Worm (Caenorhabditis elegans) whole organism, young adult: Measurements from ENCODE around the gene prx-6.

Experiments
- B0019.2 ChIP-seq: fragments of 200-800 bp; sonication (Bioruptor generic); conservative IDR thresholded peaks from 2 replicates; pipeline ENCODE4 v1.3.6; 2022; ENCODE audit warnings: missing genetic modification reagents, missing genetic modification characterization, missing compliant biosample characterization
- B0035.1 ChIP-seq: sonication (generic microtip); optimal IDR thresholded peaks from 2 replicates; lab custom pipeline; 2016; ENCODE audit warnings: missing genetic modification characterization, mild to moderate bottlenecking, missing compliant biosample characterization, missing genotype, missing genetic modification reagents
- B0261.1 ChIP-seq: sonication (generic microtip); optimal IDR thresholded peaks from 2 replicates; lab custom pipeline; 2016; ENCODE audit warnings: mild to moderate bottlenecking, missing genetic modification characterization, moderate library complexity, missing compliant biosample characterization
- C17E4.6 ChIP-seq: fragments of 200-800 bp; sonication (Bioruptor generic); IDR thresholded peaks from 2 replicates; pipeline ENCODE4 v1.3.6; 2022; ENCODE audit warnings: missing genetic modification reagents, missing genetic modification characterization, missing compliant biosample characterization
- F23B12.7 ChIP-seq: sonication (generic microtip); optimal IDR thresholded peaks from 2 replicates; lab custom pipeline; 2017; ENCODE audit warnings: missing genetic modification characterization, mild to moderate bottlenecking, missing compliant biosample characterization, antibody characterized with exemption, moderate library complexity; ENCODE audit not compliant: insufficient read depth
- F49E8.2 ChIP-seq: sonication (generic microtip); optimal IDR thresholded peaks from 3 replicates; lab custom pipeline; 2017; ENCODE audit warnings: missing genetic modification characterization, mild to moderate bottlenecking, missing compliant biosample characterization, antibody characterized with exemption, moderate library complexity; ENCODE audit not compliant: insufficient read depth
- T26A5.8 ChIP-seq: sonication (generic microtip); optimal IDR thresholded peaks from 2 replicates; lab custom pipeline; 2016; ENCODE audit warnings: missing genetic modification characterization, missing compliant biosample characterization
- Y53F4B.3 ChIP-seq: fragments of 200-800 bp; sonication (Bioruptor generic); IDR thresholded peaks from 2 replicates; pipeline ENCODE4 v1.3.6; 2022; ENCODE audit warnings: missing genetic modification reagents, missing genetic modification characterization, missing compliant biosample characterization
- Y56A3A.18 ChIP-seq: fragments of 200-800 bp; sonication (Bioruptor generic); IDR thresholded peaks from 2 replicates; pipeline ENCODE4 v1.3.6; 2022; ENCODE audit warnings: missing genetic modification reagents, missing genetic modification characterization, missing compliant biosample characterization
- akir-1 ChIP-seq: fragments of 200-800 bp; sonication (Bioruptor generic); optimal IDR thresholded peaks from 2 replicates; lab custom pipeline; 2018; ENCODE audit warnings: mild to moderate bottlenecking, missing genetic modification characterization, moderate library complexity, missing compliant biosample characterization
- aptf-2 ChIP-seq: fragments of 200-800 bp; sonication (Bioruptor generic); conservative IDR thresholded peaks from 2 replicates; pipeline ENCODE4 v1.3.6; 2022; ENCODE audit warnings: missing genetic modification reagents, missing genetic modification characterization, missing compliant biosample characterization
- athp-1 ChIP-seq: sonication (generic microtip); optimal IDR thresholded peaks from 2 replicates; lab custom pipeline; 2017; ENCODE audit warnings: mild to moderate bottlenecking, missing genetic modification characterization, missing compliant biosample characterization
- attf-6 ChIP-seq: fragments of 200-800 bp; sonication (Bioruptor generic); IDR thresholded peaks from 2 replicates; pipeline ENCODE4 v1.3.6; 2022; ENCODE audit warnings: missing genetic modification reagents, missing genetic modification characterization, missing compliant biosample characterization
- cebp-2 ChIP-seq: fragments of 200-800 bp; sonication (Bioruptor generic); IDR thresholded peaks from 2 replicates; pipeline ENCODE4 v1.3.6; 2022; ENCODE audit warnings: missing genetic modification characterization, missing compliant biosample characterization
- ceh-27 ChIP-seq: fragments of 200-800 bp; sonication (Bioruptor generic); optimal IDR thresholded peaks from 2 replicates; lab custom pipeline; 2018; ENCODE audit warnings: mild to moderate bottlenecking, missing genetic modification characterization, moderate library complexity, missing compliant biosample characterization
- die-1 ChIP-seq: sonication (generic microtip); optimal IDR thresholded peaks from 2 replicates; lab custom pipeline; 2016; ENCODE audit warnings: missing genotype, mild to moderate bottlenecking, missing genetic modification characterization, missing compliant biosample characterization
- dpff-1 ChIP-seq: sonication (generic microtip); optimal IDR thresholded peaks from 2 replicates; lab custom pipeline; 2017; ENCODE audit warnings: mild to moderate bottlenecking, missing genetic modification characterization, missing compliant biosample characterization
- egl-18 ChIP-seq: fragments of 200-800 bp; sonication (Bioruptor generic); IDR thresholded peaks from 2 replicates; pipeline ENCODE4 v1.3.6; 2022; ENCODE audit warnings: missing genetic modification reagents, missing genetic modification characterization, missing compliant biosample characterization
- egl-44 ChIP-seq: fragments of 200-800 bp; sonication (Bioruptor generic); IDR thresholded peaks from 2 replicates; pipeline ENCODE4 v1.3.6; 2022; ENCODE audit warnings: missing genetic modification reagents, missing genetic modification characterization, missing compliant biosample characterization
- egrh-3 ChIP-seq: fragments of 200-800 bp; sonication (Bioruptor generic); IDR thresholded peaks from 2 replicates; pipeline ENCODE4 v1.3.6; 2022; ENCODE audit warnings: missing genetic modification reagents, missing genetic modification characterization, missing compliant biosample characterization
- ekl-4 ChIP-seq: fragments of 200-800 bp; sonication (Bioruptor generic); IDR thresholded peaks from 2 replicates; pipeline ENCODE4 v1.3.6; 2022; ENCODE audit warnings: missing genetic modification reagents, missing genetic modification characterization, missing compliant biosample characterization
- him-1 ChIP-seq: sonication (generic microtip); optimal IDR thresholded peaks from 2 replicates; lab custom pipeline; 2016; ENCODE audit warnings: missing genotype, missing genetic modification reagents, missing genetic modification characterization, missing compliant biosample characterization
- hlh-12 ChIP-seq: sonication (generic microtip); optimal IDR thresholded peaks from 2 replicates; lab custom pipeline; 2016; ENCODE audit warnings: missing genetic modification characterization, missing compliant biosample characterization
- hmg-20 ChIP-seq: fragments of 200-800 bp; sonication (Bioruptor generic); IDR thresholded peaks from 2 replicates; pipeline ENCODE4 v1.3.6; 2022; ENCODE audit warnings: missing genetic modification reagents, missing genetic modification characterization, missing compliant biosample characterization
- lin-26 ChIP-seq: fragments of 200-800 bp; sonication (Bioruptor generic); IDR thresholded peaks from 2 replicates; pipeline ENCODE4 v1.3.6; 2022; ENCODE audit warnings: missing genetic modification reagents, missing genetic modification characterization, missing compliant biosample characterization
- lin-40 ChIP-seq: sonication (generic microtip); optimal IDR thresholded peaks from 2 replicates; lab custom pipeline; 2016; ENCODE audit warnings: missing genetic modification characterization, mild to moderate bottlenecking, missing compliant biosample characterization, missing genotype, missing genetic modification reagents
- lsy-27 ChIP-seq: sonication (generic microtip); optimal IDR thresholded peaks from 2 replicates; lab custom pipeline; 2017; ENCODE audit warnings: missing genetic modification characterization, mild to moderate bottlenecking, missing compliant biosample characterization, antibody characterized with exemption, missing genotype, borderline replicate concordance; ENCODE audit not compliant: insufficient read depth
- mel-28 ChIP-seq: sonication (generic microtip); optimal IDR thresholded peaks from 2 replicates; lab custom pipeline; 2016; ENCODE audit warnings: borderline replicate concordance, mild to moderate bottlenecking, missing genetic modification characterization, missing compliant biosample characterization
- mes-4 ChIP-seq: sonication (generic microtip); optimal IDR thresholded peaks from 2 replicates; lab custom pipeline; 2016; ENCODE audit warnings: missing genotype, missing genetic modification characterization, missing compliant biosample characterization
- mxl-1 ChIP-seq: sonication (generic microtip); optimal IDR thresholded peaks from 2 replicates; lab custom pipeline; 2016; ENCODE audit warnings: missing genetic modification characterization, missing compliant biosample characterization
- nhr-120 ChIP-seq: fragments of 200-800 bp; sonication (Bioruptor generic); IDR thresholded peaks from 2 replicates; pipeline ENCODE4 v1.3.6; 2022; ENCODE audit warnings: missing genetic modification characterization, missing compliant biosample characterization
- nhr-179 ChIP-seq: sonication (generic microtip); optimal IDR thresholded peaks from 2 replicates; lab custom pipeline; 2016; ENCODE audit warnings: mild to moderate bottlenecking, missing genetic modification characterization, missing compliant biosample characterization
- nhr-27 ChIP-seq: fragments of 200-800 bp; sonication (Bioruptor generic); optimal IDR thresholded peaks from 2 replicates; lab custom pipeline; 2018; ENCODE audit warnings: mild to moderate bottlenecking, missing genetic modification characterization, moderate library complexity, missing compliant biosample characterization
- nhr-80 ChIP-seq: sonication (generic microtip); optimal IDR thresholded peaks from 2 replicates; lab custom pipeline; 2016; ENCODE audit warnings: missing genetic modification characterization, missing compliant biosample characterization
- rcor-1 ChIP-seq: fragments of 200-800 bp; sonication (Bioruptor generic); IDR thresholded peaks from 2 replicates; pipeline ENCODE4 v1.3.6; 2022; ENCODE audit warnings: missing genetic modification reagents, missing genetic modification characterization, missing compliant biosample characterization
- repo-1 ChIP-seq: sonication (generic microtip); optimal IDR thresholded peaks from 2 replicates; lab custom pipeline; 2017; ENCODE audit warnings: mild to moderate bottlenecking, missing genetic modification characterization, missing compliant biosample characterization
- rpc-1 ChIP-seq, 2 experiments: fragments of 150-350 bp in 1 of 2; sonication (generic microtip) in 1 of 2; optimal IDR thresholded peaks; 2 replicates each; lab custom pipeline; 2014 to 2018; ENCODE audit warnings: missing biosample characterization in 1 of 2, missing genetic modification characterization in 1 of 2, missing genetic modification reagents in 1 of 2, missing genotype in 1 of 2
- sdz-38 ChIP-seq: sonication (generic microtip); optimal IDR thresholded peaks from 2 replicates; lab custom pipeline; 2016; ENCODE audit warnings: missing genotype, missing genetic modification characterization, missing compliant biosample characterization
- snpc-4 ChIP-seq, 5 experiments: fragments of 150-350 bp in 1 of 5; sonication (generic microtip) in 4 of 5; optimal IDR thresholded peaks; 2 replicates each; lab custom pipeline; 2014 to 2018; ENCODE audit warnings: missing genetic modification characterization in 5 of 5, missing biosample characterization in 3 of 5, antibody characterized with exemption in 2 of 5, mild to moderate bottlenecking in 2 of 5, missing compliant biosample characterization in 2 of 5, missing genotype in 2 of 5, moderate library complexity in 2 of 5, missing genetic modification reagents in 1 of 5
- sptf-2 ChIP-seq: fragments of 200-800 bp; sonication (Bioruptor generic); optimal IDR thresholded peaks from 2 replicates; lab custom pipeline; 2018; ENCODE audit warnings: mild to moderate bottlenecking, missing genetic modification characterization, missing compliant biosample characterization
- tbx-9 ChIP-seq: sonication (generic microtip); optimal IDR thresholded peaks from 2 replicates; lab custom pipeline; 2016; ENCODE audit warnings: borderline replicate concordance, missing genetic modification characterization, inconsistent platforms, missing compliant biosample characterization
- unc-62 ChIP-seq: fragments of 150-350 bp; optimal IDR thresholded peaks from 2 replicates; lab custom pipeline; 2014; ENCODE audit warnings: missing biosample characterization, missing genetic modification reagents, missing genetic modification characterization
- zfh-2 ChIP-seq: fragments of 200-800 bp; sonication (Bioruptor generic); conservative IDR thresholded peaks from 2 replicates; pipeline ENCODE4 v1.3.6; 2022; ENCODE audit warnings: missing genetic modification reagents, missing genetic modification characterization, missing compliant biosample characterization
- ztf-18 ChIP-seq: sonication (generic microtip); optimal IDR thresholded peaks from 2 replicates; lab custom pipeline; 2016; ENCODE audit warnings: missing genotype, mild to moderate bottlenecking, missing genetic modification characterization, missing compliant biosample characterization
- ztf-25 ChIP-seq: fragments of 200-800 bp; sonication (Bioruptor generic); IDR thresholded peaks from 2 replicates; pipeline ENCODE4 v1.3.6; 2022; ENCODE audit warnings: missing genetic modification reagents, missing genetic modification characterization, missing compliant biosample characterization
- ztf-28 ChIP-seq: fragments of 200-800 bp; sonication (Bioruptor generic); IDR thresholded peaks from 2 replicates; pipeline ENCODE4 v1.3.6; 2022; ENCODE audit warnings: missing genetic modification reagents, missing genetic modification characterization, missing compliant biosample characterization

The prx-6 gene

ce11 chrV:4731154-4731961, 11.5 kb upstream of the prx-6 start, which contains the start of gene F39G3.3:
TSS of gene F39G3.3 (plus strand) at chrV:4731911.
- TF ChIP-seq ekl-4 (GFP tag; lab: Robert Waterston, UW) (peak; percentile 52; the same call in 1 of the 2 replicates), Y53F4B.3 (no peak), lin-40 (peak; percentile 35), rcor-1 (GFP tag; lab: Robert Waterston, UW) (no peak), nhr-120 (GFP tag; lab: Robert Waterston, UW) (no peak), sdz-38 (no peak), attf-6 (GFP tag; lab: Robert Waterston, UW) (0 out of 2 replicates have a peak, but pooled peaks have one; percentile 8), B0261.1 (tag; lab: Kevin White, UChicago) (no peak), egrh-3 (GFP tag; lab: Robert Waterston, UW) (no peak), him-1 (tag; lab: Kevin White, UChicago) (peak; percentile 71), lsy-27 (tag; lab: Kevin White, UChicago) (no peak), ztf-28 (no peak), rpc-1 (optimal IDR thresholded peaks at IDR 0.05; lab: Kevin White, UChicago) (peak; percentile 45), rpc-1 (tag; optimal IDR thresholded peaks at IDR 0.05; lab: Kevin White, UChicago) (no peak), akir-1 (GFP tag; lab: Kevin White, UChicago) (no peak), snpc-4 (GFP tag; optimal IDR thresholded peaks at IDR 0.05; lab: Kevin White, UChicago) (peak; percentile 21), snpc-4 (tag; optimal IDR thresholded peaks at IDR 0.05; lab: Kevin White, UChicago) (peak in 3 of 4 experiments; percentile 43 to 64 (median 59)), mxl-1 (peak; percentile 41), aptf-2 (GFP tag; lab: Robert Waterston, UW) (no peak), nhr-80 (peak; percentile 32), hmg-20 (GFP tag; lab: Robert Waterston, UW) (no peak), repo-1 (tag; lab: Kevin White, UChicago) (no peak), cebp-2 (GFP tag; lab: Robert Waterston, UW) (no peak), mel-28 (tag; lab: Kevin White, UChicago) (no peak), egl-18 (GFP tag; lab: Robert Waterston, UW) (no peak), ztf-25 (no peak), F23B12.7 (tag; lab: Kevin White, UChicago) (peak; percentile 46), Y56A3A.18 (GFP tag; lab: Robert Waterston, UW) (no peak), B0019.2 (GFP tag; lab: Robert Waterston, UW) (no peak), egl-44 (no peak), tbx-9 (no peak), athp-1 (tag; lab: Kevin White, UChicago) (peak; percentile 47), T26A5.8 (tag; lab: Kevin White, UChicago) (no peak), sptf-2 (GFP tag; lab: Kevin White, UChicago) (no peak), ztf-18 (tag; lab: Kevin White, UChicago) (peak; percentile 72), nhr-27 (no peak), F49E8.2 (tag; lab: Kevin White, UChicago) (peak; percentile 25), lin-26 (GFP tag; lab: Robert Waterston, UW) (no peak), die-1 (peak; percentile 30), mes-4 (tag; lab: Kevin White, UChicago) (no peak), ceh-27 (GFP tag; lab: Kevin White, UChicago) (peak; percentile 24), zfh-2 (no peak), B0035.1 (no peak), unc-62 (GFP tag; lab: Kevin White, UChicago) (no peak), dpff-1 (tag; lab: Kevin White, UChicago) (no peak), nhr-179 (tag; lab: Kevin White, UChicago) (no peak), hlh-12 (no peak), C17E4.6 (GFP tag; lab: Robert Waterston, UW) (peak; percentile 55; the same call in 1 of the 2 replicates)
